Worm (Caenorhabditis elegans) whole organism, L4 larva: Measurements from ENCODE around the gene nsun-5.

Experiments
- F10B5.3 ChIP-seq: sonication (generic microtip); optimal IDR thresholded peaks from 2 replicates; lab custom pipeline; 2016; ENCODE audit warnings: mild to moderate bottlenecking, missing genetic modification characterization, missing compliant biosample characterization
- F44E2.7 ChIP-seq: fragments of 200-800 bp; sonication (Bioruptor generic); IDR thresholded peaks from 2 replicates; pipeline ENCODE4 v2.1.2; 2022; ENCODE audit warnings: missing genetic modification characterization, missing compliant biosample characterization
- Y75B8A.6 ChIP-seq: fragments of 200-800 bp; sonication (Bioruptor generic); IDR thresholded peaks from 2 replicates; pipeline ENCODE4 v1.3.6; 2022; ENCODE audit warnings: missing genetic modification reagents, missing genetic modification characterization, missing compliant biosample characterization
- arid-1 ChIP-seq: fragments of 200-800 bp; sonication (Bioruptor generic); conservative IDR thresholded peaks from 2 replicates; pipeline ENCODE4 v1.3.6; 2022; ENCODE audit warnings: missing genetic modification reagents, missing genetic modification characterization, missing compliant biosample characterization
- ceh-20 ChIP-seq: fragments of 200-800 bp; sonication (Bioruptor generic); IDR thresholded peaks from 2 replicates; pipeline ENCODE4 v1.3.6; 2022; ENCODE audit warnings: missing genetic modification reagents, missing genetic modification characterization, missing compliant biosample characterization
- ceh-28 ChIP-seq: fragments of 150-350 bp; optimal IDR thresholded peaks from 2 replicates; lab custom pipeline; 2014; ENCODE audit warnings: missing biosample characterization, missing genetic modification reagents, missing genetic modification characterization
- ces-1 ChIP-seq: fragments of 150-350 bp; sonication (generic microtip); optimal IDR thresholded peaks from 4 replicates; lab custom pipeline; 2014; ENCODE audit warnings: missing biosample characterization, missing genetic modification reagents, missing genetic modification characterization
- ctbp-1 ChIP-seq: fragments of 200-800 bp; sonication (Bioruptor generic); IDR thresholded peaks from 2 replicates; pipeline ENCODE4 v1.3.6; 2022; ENCODE audit warnings: missing genetic modification reagents, missing genetic modification characterization, missing compliant biosample characterization
- daf-16 ChIP-seq, 3 experiments: sonication (generic microtip); optimal IDR thresholded peaks; 2 replicates each; lab custom pipeline; 2016 to 2017; ENCODE audit warnings: missing genetic modification characterization in 3 of 3, missing genetic modification reagents in 3 of 3, mild to moderate bottlenecking in 2 of 3, missing compliant biosample characterization in 2 of 3, missing biosample characterization in 1 of 3, moderate library complexity in 1 of 3
- dve-1 ChIP-seq: sonication (generic microtip); optimal IDR thresholded peaks from 2 replicates; lab custom pipeline; 2017; ENCODE audit warnings: antibody characterized with exemption, mild to moderate bottlenecking, missing genetic modification characterization, missing compliant biosample characterization; ENCODE audit not compliant: insufficient read depth
- fkh-10 ChIP-seq: fragments of 150-350 bp; optimal IDR thresholded peaks from 2 replicates; lab custom pipeline; 2014; ENCODE audit warnings: missing biosample characterization, missing genetic modification reagents, missing genetic modification characterization
- hif-1 ChIP-seq, 2 experiments: sonication (generic microtip); optimal IDR thresholded peaks; 2 replicates each; lab custom pipeline; 2016 to 2017; ENCODE audit warnings: missing compliant biosample characterization in 2 of 2, missing genetic modification characterization in 2 of 2, missing genetic modification reagents in 2 of 2, missing genotype in 2 of 2, mild to moderate bottlenecking in 1 of 2
- hlh-11 ChIP-seq: fragments of 200-800 bp; sonication (Bioruptor generic); optimal IDR thresholded peaks from 2 replicates; lab custom pipeline; 2018; ENCODE audit warnings: mild to moderate bottlenecking, missing genetic modification characterization, missing compliant biosample characterization
- hlh-30 ChIP-seq: sonication (generic microtip); optimal IDR thresholded peaks from 2 replicates; lab custom pipeline; 2017; ENCODE audit warnings: antibody characterized with exemption, mild to moderate bottlenecking, missing genetic modification characterization, missing compliant biosample characterization; ENCODE audit not compliant: insufficient read depth
- lin-15B ChIP-seq: fragments of 150-350 bp; sonication (generic microtip); optimal IDR thresholded peaks from 3 replicates; lab custom pipeline; 2014; ENCODE audit warnings: missing biosample characterization, missing genetic modification characterization
- lin-29 ChIP-seq: fragments of 200-800 bp; sonication (Bioruptor generic); IDR thresholded peaks from 2 replicates; pipeline ENCODE4 v1.3.6; 2022; ENCODE audit warnings: missing genetic modification reagents, missing genetic modification characterization, missing compliant biosample characterization
- mep-1 ChIP-seq: fragments of 150-350 bp; sonication (generic microtip); optimal IDR thresholded peaks from 3 replicates; lab custom pipeline; 2014; ENCODE audit warnings: missing biosample characterization, missing genetic modification characterization
- mxl-2 ChIP-seq: fragments of 200-800 bp; sonication (Bioruptor generic); conservative IDR thresholded peaks from 2 replicates; pipeline ENCODE4 v1.3.6; 2022; ENCODE audit warnings: missing genetic modification reagents, missing genetic modification characterization, missing compliant biosample characterization
- nhr-10 ChIP-seq: fragments of 150-350 bp; optimal IDR thresholded peaks from 2 replicates; lab custom pipeline; 2014; ENCODE audit warnings: missing biosample characterization, missing genetic modification characterization
- nhr-111 ChIP-seq: fragments of 200-800 bp; sonication (Bioruptor generic); optimal IDR thresholded peaks from 2 replicates; lab custom pipeline; 2018; ENCODE audit warnings: mild to moderate bottlenecking, missing genetic modification characterization, missing compliant biosample characterization
- nhr-28 ChIP-seq: fragments of 150-350 bp; optimal IDR thresholded peaks from 2 replicates; lab custom pipeline; 2014; ENCODE audit warnings: missing biosample characterization, missing genetic modification characterization
- nhr-41 ChIP-seq: fragments of 200-800 bp; sonication (Bioruptor generic); IDR thresholded peaks from 2 replicates; pipeline ENCODE4 v1.3.6; 2022; ENCODE audit warnings: missing genetic modification reagents, missing genetic modification characterization, missing compliant biosample characterization
- nhr-42 ChIP-seq: fragments of 200-800 bp; sonication (Bioruptor generic); IDR thresholded peaks from 2 replicates; pipeline ENCODE4 v1.3.6; 2022; ENCODE audit warnings: missing genetic modification characterization, missing compliant biosample characterization
- nhr-6 ChIP-seq: fragments of 150-350 bp; optimal IDR thresholded peaks from 2 replicates; lab custom pipeline; 2014; ENCODE audit warnings: missing biosample characterization, missing genetic modification characterization
- pqm-1 ChIP-seq: sonication (generic microtip); optimal IDR thresholded peaks from 2 replicates; lab custom pipeline; 2017; ENCODE audit warnings: missing biosample characterization, missing genetic modification characterization
- rbr-2 ChIP-seq: sonication (generic microtip); optimal IDR thresholded peaks from 2 replicates; lab custom pipeline; 2016; ENCODE audit warnings: missing genotype, missing genetic modification characterization, missing compliant biosample characterization
- set-16 ChIP-seq: fragments of 200-800 bp; sonication (Bioruptor generic); IDR thresholded peaks from 2 replicates; pipeline ENCODE4 v1.3.6; 2022; ENCODE audit warnings: missing genetic modification reagents, missing genetic modification characterization, missing compliant biosample characterization
- skn-1 ChIP-seq: fragments of 150-350 bp; optimal IDR thresholded peaks from 2 replicates; lab custom pipeline; 2014; ENCODE audit warnings: missing biosample characterization, missing genetic modification characterization
- spr-1 ChIP-seq: sonication (generic microtip); optimal IDR thresholded peaks from 2 replicates; lab custom pipeline; 2016; ENCODE audit warnings: mild to moderate bottlenecking, missing genetic modification characterization, missing compliant biosample characterization
- spr-3 ChIP-seq: fragments of 200-800 bp; sonication (Bioruptor generic); optimal IDR thresholded peaks from 2 replicates; lab custom pipeline; 2018; ENCODE audit warnings: mild to moderate bottlenecking, missing genetic modification characterization, missing compliant biosample characterization
- unc-62 ChIP-seq, 3 experiments: fragments of 150-350 bp in 1 of 3; sonication (generic microtip); optimal IDR thresholded peaks in 2 of 3; peaks in 1 of 3; 1 replicate in 1 of 3; 2 replicates in 2 of 3; lab custom pipeline; 2014 to 2017; ENCODE audit warnings: missing biosample characterization in 3 of 3, missing genetic modification characterization in 3 of 3, missing genetic modification reagents in 3 of 3, missing genotype in 1 of 3
- zfp-2 ChIP-seq: sonication (generic microtip); optimal IDR thresholded peaks from 2 replicates; lab custom pipeline; 2016; ENCODE audit warnings: mild to moderate bottlenecking, missing genetic modification characterization, missing compliant biosample characterization
- zfp-3 ChIP-seq: fragments of 200-800 bp; sonication (Bioruptor generic); conservative IDR thresholded peaks from 2 replicates; pipeline ENCODE4 v1.3.6; 2022; ENCODE audit warnings: missing genetic modification reagents, missing genetic modification characterization, missing compliant biosample characterization
- ztf-7 ChIP-seq: fragments of 150-350 bp; optimal IDR thresholded peaks from 2 replicates; lab custom pipeline; 2014; ENCODE audit warnings: missing biosample characterization, missing genetic modification characterization

Gene nsun-5

ce11 chrII:14938319-14938718 is 31.1 kb upstream of the nsun-5 start:
- no peak for TF ChIP-seq lin-29 (GFP tag; lab: Robert Waterston, UW)
- 0 out of 2 replicates have a peak, but pooled peaks have one; percentile 43 for TF ChIP-seq ctbp-1
- TF ChIP-seq unc-62 (GFP tag; optimal IDR thresholded peaks at IDR 0.05 in 1 of 2; lab: Kevin White, UChicago), result no peak
- no peak for TF ChIP-seq unc-62 (tag; optimal IDR thresholded peaks at IDR 0.05; lab: Kevin White, UChicago)
- TF ChIP-seq F10B5.3 (tag; lab: Kevin White, UChicago), result no peak
- TF ChIP-seq zfp-2 (tag; lab: Kevin White, UChicago), result no peak
- TF ChIP-seq Y75B8A.6 (GFP tag; lab: Robert Waterston, UW), result no peak
- no peak for TF ChIP-seq arid-1 (GFP tag; lab: Robert Waterston, UW)
- TF ChIP-seq nhr-6 (tag; lab: Kevin White, UChicago), result no peak
- no peak for TF ChIP-seq skn-1 (tag; lab: Kevin White, UChicago)
- TF ChIP-seq zfp-3 (GFP tag; lab: Robert Waterston, UW), result no peak
- no peak for TF ChIP-seq nhr-41 (GFP tag; lab: Robert Waterston, UW)
- peak; percentile 92 for TF ChIP-seq ces-1
- TF ChIP-seq ceh-20 (GFP tag; lab: Robert Waterston, UW), result no peak
- TF ChIP-seq hlh-11, result no peak
- no peak for TF ChIP-seq dve-1 (tag; lab: Kevin White, UChicago)
- TF ChIP-seq fkh-10 (GFP tag; lab: Kevin White, UChicago), result peak; percentile 94

ce11 chrII:14940325-14940724 is 29.1 kb upstream of the nsun-5 start:
- TF ChIP-seq nhr-6 (tag; lab: Kevin White, UChicago), result no peak
- 0 out of 2 replicates have a peak, but pooled peaks have one; percentile 43 for TF ChIP-seq nhr-42 (GFP tag; lab: Robert Waterston, UW)
- no peak for TF ChIP-seq spr-1 (tag; lab: Kevin White, UChicago)
- TF ChIP-seq ces-1, result no peak
- no peak for TF ChIP-seq lin-29 (GFP tag; lab: Robert Waterston, UW)
- no peak for TF ChIP-seq pqm-1 (tag; lab: Kevin White, UChicago)
- TF ChIP-seq nhr-28 (tag; lab: Kevin White, UChicago), result no peak
- no peak for TF ChIP-seq hlh-30 (tag; lab: Kevin White, UChicago)

- TF ChIP-seq lin-15B (tag; lab: Kevin White, UChicago) (no peak), spr-3 (GFP tag; lab: Kevin White, UChicago) (no peak), nhr-6 (tag; lab: Kevin White, UChicago) (no peak), hlh-30 (tag; lab: Kevin White, UChicago) (no peak), nhr-111 (GFP tag; lab: Kevin White, UChicago) (no peak), nhr-10 (no peak), spr-1 (tag; lab: Kevin White, UChicago) (no peak), daf-16 (GFP tag; optimal IDR thresholded peaks at IDR 0.05; lab: Kevin White, UChicago) (no peak), daf-16 (tag; optimal IDR thresholded peaks at IDR 0.05; lab: Kevin White, UChicago) (no peak), hif-1 (tag; optimal IDR thresholded peaks at IDR 0.05; lab: Kevin White, UChicago) (no peak), ceh-28 (tag; lab: Kevin White, UChicago) (no peak), set-16 (GFP tag; lab: Robert Waterston, UW) (no peak), skn-1 (tag; lab: Kevin White, UChicago) (no peak), ztf-7 (tag; lab: Kevin White, UChicago) (no peak), ces-1 (no peak), mep-1 (no peak)
These were observed 28.4 kb upstream of the nsun-5 start for ce11 chrII:14940980-14941379.

- no peak for TF ChIP-seq rbr-2 (tag; lab: Kevin White, UChicago)
- no peak for TF ChIP-seq lin-15B (tag; lab: Kevin White, UChicago)
- TF ChIP-seq mxl-2 (GFP tag; lab: Robert Waterston, UW), result no peak
- TF ChIP-seq F44E2.7 (GFP tag; lab: Robert Waterston, UW), result no peak
These were observed 23.9 kb upstream of the nsun-5 start for ce11 chrII:14945518-14945917.
